Worm (Caenorhabditis elegans): ENCODE data around the gene Y59A8B.26.

The Y59A8B.26 gene

ce11 chrV:17966747-17967146, 43.9 kb downstream of the Y59A8B.26 start, which contains the start of gene gck-3:
Gene gck-3 (minus strand): TSS chrV:17966847.
- no peak for TF ChIP-seq zfp-3 (GFP tag; conservative IDR thresholded peaks at IDR 0.05)
- TF ChIP-seq lin-38 (GFP tag; IDR thresholded peaks at IDR 0.05) = no peak
- TF ChIP-seq rbr-2 (tag; optimal IDR thresholded peaks at IDR 0.05) = no peak

DNA sequence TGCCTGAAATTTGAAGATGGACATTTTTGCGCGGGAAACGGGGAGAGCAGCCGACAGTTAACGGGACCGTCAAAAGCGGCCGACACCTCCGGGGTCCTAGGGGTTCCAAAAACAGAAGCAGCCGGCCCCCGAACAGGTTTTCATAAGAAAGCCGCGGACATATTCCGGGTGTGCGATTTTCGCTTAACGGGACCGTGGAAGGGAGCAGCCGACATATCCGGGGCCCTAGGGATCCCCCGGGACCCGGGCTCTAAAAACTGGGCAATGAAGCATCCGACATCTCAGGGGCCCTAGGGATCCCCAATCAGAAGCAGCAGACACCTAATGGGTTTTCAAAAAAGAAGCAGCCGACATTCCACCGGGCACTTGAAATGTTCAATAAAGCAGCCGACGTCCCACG, 48.1 kb downstream of the Y59A8B.26 start:
- TF ChIP-seq daf-16 (GFP tag; optimal IDR thresholded peaks at IDR 0.05) = no peak
- TF ChIP-seq daf-16 (tag; optimal IDR thresholded peaks at IDR 0.05) = no peak
- no peak for TF ChIP-seq daf-8 (GFP tag; IDR thresholded peaks at IDR 0.05)
- 0 out of 2 replicates have a peak, but pooled peaks have one; percentile 19 for TF ChIP-seq php-3 (GFP tag; IDR thresholded peaks at IDR 0.05)
- no peak for TF ChIP-seq mes-2 (tag; optimal IDR thresholded peaks at IDR 0.05; ENCODE audit: poor library complexity, severe bottlenecking)
- TF ChIP-seq nhr-76 (tag; optimal IDR thresholded peaks at IDR 0.05) = no peak
- TF ChIP-seq aha-1 (tag) = peak; percentile 87
- TF ChIP-seq zfp-2 (tag; optimal IDR thresholded peaks at IDR 0.05) = no peak
- 0 out of 2 replicates have a peak, but pooled peaks have one; percentile 60 for TF ChIP-seq egl-43 (GFP tag; IDR thresholded peaks at IDR 0.05)
- TF ChIP-seq R02D3.7 (tag; optimal IDR thresholded peaks at IDR 0.05) = no peak
- TF ChIP-seq lin-15B (tag; optimal IDR thresholded peaks at IDR 0.05) = no peak
- no peak for TF ChIP-seq nhr-28 (tag; optimal IDR thresholded peaks at IDR 0.05)
- no peak for TF ChIP-seq nhr-6 (tag; optimal IDR thresholded peaks at IDR 0.05)
- TF ChIP-seq nhr-11 (tag; optimal IDR thresholded peaks at IDR 0.05) = no peak
- TF ChIP-seq dmd-6 (GFP tag; IDR thresholded peaks at IDR 0.05) = no peak
- TF ChIP-seq attf-4 (tag; optimal IDR thresholded peaks at IDR 0.05) = no peak
- no peak for TF ChIP-seq mxl-2 (GFP tag; conservative IDR thresholded peaks at IDR 0.05)
- TF ChIP-seq F44E2.7 (GFP tag; IDR thresholded peaks at IDR 0.05) = no peak
- TF ChIP-seq fos-1 (tag; optimal IDR thresholded peaks at IDR 0.05) = no peak
- TF ChIP-seq ceh-32 (tag; optimal IDR thresholded peaks at IDR 0.05; ENCODE audit: poor library complexity) = no peak
- TF ChIP-seq D1046.2 (GFP tag; IDR thresholded peaks at IDR 0.05) = no peak
- no peak for TF ChIP-seq madf-9 (GFP tag; conservative IDR thresholded peaks at IDR 0.05)
- TF ChIP-seq set-16 (GFP tag; IDR thresholded peaks at IDR 0.05) = peak; percentile 89
- no peak for TF ChIP-seq saeg-2 (GFP tag; IDR thresholded peaks at IDR 0.05)
- no peak for TF ChIP-seq spr-1 (tag; optimal IDR thresholded peaks at IDR 0.05)

Measured in whole organism, L4 larva.